Worm (Caenorhabditis elegans) whole organism, dauer: ENCODE measurements around the gene nhr-258.

Source experiments
- unc-62 ChIP-seq: sonication (generic microtip); optimal IDR thresholded peaks from 2 replicates; lab custom pipeline; 2017; ENCODE audit warnings: missing biosample characterization, missing genetic modification reagents, missing genetic modification characterization

Gene nhr-258

ce11 chrIV:8026361-8026760 lies 18.4 kb upstream of the nhr-258 start:
- no peak for TF ChIP-seq unc-62

ce11 chrIV:8027293-8027866 lies 17.4 kb upstream of the nhr-258 start:
- TF ChIP-seq unc-62 = no peak

ce11 chrIV:8028372-8028771 lies 16.4 kb upstream of the nhr-258 start:
- no peak for TF ChIP-seq unc-62

ce11 chrIV:8029413-8029812 lies 15.3 kb upstream of the nhr-258 start, which contains the start of gene nhr-31:
nhr-31 (minus strand) TSS chrIV:8029513.
- no peak for TF ChIP-seq unc-62

- TF ChIP-seq unc-62 = no peak
Observed at ce11 chrIV:8030099-8030498, 14.6 kb upstream of the nhr-258 start.

ce11 chrIV:8032135-8032915 lies 12.4 kb upstream of the nhr-258 start:
- TF ChIP-seq unc-62 = no peak

ce11 chrIV:8034182-8034581 lies 10.6 kb upstream of the nhr-258 start:
- no peak for TF ChIP-seq unc-62

ce11 chrIV:8036492-8036891 lies 8.2 kb upstream of the nhr-258 start:
- TF ChIP-seq unc-62 = no peak

- TF ChIP-seq unc-62 = no peak
Observed at ce11 chrIV:8040610-8041317, 4.0 kb upstream of the nhr-258 start.

ce11 chrIV:8042005-8042404 lies 2.7 kb upstream of the nhr-258 start:
- no peak for TF ChIP-seq unc-62

- no peak for TF ChIP-seq unc-62
Observed at ce11 chrIV:8042897-8043296, 1.8 kb upstream of the nhr-258 start.

- no peak for TF ChIP-seq unc-62
Observed at ce11 chrIV:8043722-8044121, 1.0 kb upstream of the nhr-258 start.

ce11 chrIV:8048083-8048482 lies 3.3 kb downstream of the nhr-258 start:
- TF ChIP-seq unc-62 = no peak

- TF ChIP-seq unc-62 = no peak
Observed at ce11 chrIV:8052694-8053093, 8.0 kb downstream of the nhr-258 start.

ce11 chrIV:8053955-8054354 lies 9.2 kb downstream of the nhr-258 start:
- no peak for TF ChIP-seq unc-62

- no peak for TF ChIP-seq unc-62
Observed at ce11 chrIV:8061267-8061666, 16.5 kb downstream of the nhr-258 start.

ce11 chrIV:8062359-8062758 lies 17.6 kb downstream of the nhr-258 start, which contains the start of gene sax-7:
sax-7 (plus strand) TSS chrIV:8062659.
- TF ChIP-seq unc-62 = no peak

- TF ChIP-seq unc-62 = no peak
Observed at ce11 chrIV:8066598-8066997, 21.9 kb downstream of the nhr-258 start.
